Worm (Caenorhabditis elegans) whole organism, early embryonic: ENCODE data around the gene ent-1.

Source experiments
- ets-7 ChIP-seq: sonication (generic microtip); optimal IDR thresholded peaks from 2 replicates; lab custom pipeline; 2016; ENCODE audit warnings: missing genotype, missing genetic modification characterization, missing compliant biosample characterization
- hmg-4 ChIP-seq: fragments of 200-800 bp; sonication (Bioruptor generic); optimal IDR thresholded peaks from 2 replicates; lab custom pipeline; 2018; ENCODE audit warnings: mild to moderate bottlenecking, missing genetic modification characterization, missing compliant biosample characterization

DNA sequence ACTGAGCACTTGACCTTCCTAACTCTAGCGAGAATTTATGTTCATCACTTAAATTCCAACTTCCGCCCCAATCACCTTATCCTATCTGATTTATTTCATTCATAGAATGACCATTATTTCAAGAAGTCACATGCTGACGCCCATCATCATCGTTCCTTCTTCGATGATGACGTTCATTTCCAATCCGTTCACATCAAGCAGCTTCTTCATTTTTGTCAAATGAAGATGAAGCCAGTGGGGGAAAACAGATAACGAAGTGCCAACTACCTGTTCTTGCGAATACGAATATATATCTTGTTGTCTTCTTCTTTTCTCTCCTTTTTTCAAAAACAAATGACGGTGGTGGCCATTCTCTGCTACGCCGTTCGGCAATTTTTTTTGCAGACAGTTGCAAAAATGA is 46.6 kb upstream of the ent-1 start:
- TF ChIP-seq hmg-4 (GFP tag; lab: Kevin White, UChicago) = no peak
- no peak for TF ChIP-seq ets-7 (tag; lab: Kevin White, UChicago)
